Worm (Caenorhabditis elegans) whole organism, L4 larva: ENCODE measurements around the gene ccep-135.

Experiments
- ZK546.5 ChIP-seq, 2 experiments: sonication (generic microtip); optimal IDR thresholded peaks; 2 replicates each; lab custom pipeline; 2017; ENCODE audit warnings: missing biosample characterization in 2 of 2, missing genetic modification characterization in 2 of 2
- aly-2 ChIP-seq: sonication (generic microtip); optimal IDR thresholded peaks from 2 replicates; lab custom pipeline; 2018; ENCODE audit warnings: missing biosample characterization, missing genetic modification characterization
- ceh-28 ChIP-seq: fragments of 150-350 bp; optimal IDR thresholded peaks from 2 replicates; lab custom pipeline; 2014; ENCODE audit warnings: missing biosample characterization, missing genetic modification reagents, missing genetic modification characterization
- dve-1 ChIP-seq: sonication (generic microtip); optimal IDR thresholded peaks from 2 replicates; lab custom pipeline; 2017; ENCODE audit warnings: antibody characterized with exemption, mild to moderate bottlenecking, missing genetic modification characterization, missing compliant biosample characterization; ENCODE audit not compliant: insufficient read depth
- lin-1 ChIP-seq: fragments of 200-800 bp; sonication (Bioruptor generic); IDR thresholded peaks from 2 replicates; pipeline ENCODE4 v1.3.6; 2022; ENCODE audit warnings: missing genetic modification reagents, missing genetic modification characterization, missing compliant biosample characterization
- lin-15B ChIP-seq: fragments of 150-350 bp; sonication (generic microtip); optimal IDR thresholded peaks from 3 replicates; lab custom pipeline; 2014; ENCODE audit warnings: missing biosample characterization, missing genetic modification characterization
- lin-39 ChIP-seq: fragments of 150-350 bp; optimal IDR thresholded peaks from 2 replicates; lab custom pipeline; 2014; ENCODE audit warnings: missing biosample characterization, missing genetic modification reagents, missing genetic modification characterization
- lsy-2 ChIP-seq, 2 experiments: fragments of 150-350 bp in 1 of 2; sonication (generic microtip) in 1 of 2; optimal IDR thresholded peaks; 2 replicates each; lab custom pipeline; 2014 to 2017; ENCODE audit warnings: missing biosample characterization in 2 of 2, missing genetic modification characterization in 2 of 2
- madf-5 ChIP-seq, 2 experiments: fragments of 200-800 bp; sonication (Bioruptor generic); IDR thresholded peaks; 2 replicates each; pipeline ENCODE4 v1.3.6; 2022; ENCODE audit warnings: missing compliant biosample characterization in 2 of 2, missing genetic modification characterization in 2 of 2
- nhr-11 ChIP-seq: fragments of 150-350 bp; optimal IDR thresholded peaks from 2 replicates; lab custom pipeline; 2014; ENCODE audit warnings: missing biosample characterization, missing genetic modification characterization
- nhr-25 ChIP-seq: sonication (generic microtip); optimal IDR thresholded peaks from 2 replicates; lab custom pipeline; 2017; ENCODE audit warnings: missing genetic modification characterization, mild to moderate bottlenecking, missing compliant biosample characterization, antibody characterized with exemption, moderate library complexity, borderline replicate concordance; ENCODE audit not compliant: insufficient read depth
- nhr-77 ChIP-seq: fragments of 150-350 bp; optimal IDR thresholded peaks from 2 replicates; lab custom pipeline; 2014; ENCODE audit warnings: missing biosample characterization, missing genetic modification characterization
- zfp-2 ChIP-seq: sonication (generic microtip); optimal IDR thresholded peaks from 2 replicates; lab custom pipeline; 2016; ENCODE audit warnings: mild to moderate bottlenecking, missing genetic modification characterization, missing compliant biosample characterization
- zfp-3 ChIP-seq: fragments of 200-800 bp; sonication (Bioruptor generic); conservative IDR thresholded peaks from 2 replicates; pipeline ENCODE4 v1.3.6; 2022; ENCODE audit warnings: missing genetic modification reagents, missing genetic modification characterization, missing compliant biosample characterization

- TF ChIP-seq ceh-28 (tag; lab: Kevin White, UChicago) = no peak
- no peak for TF ChIP-seq lin-15B (tag; lab: Kevin White, UChicago)
- no peak for TF ChIP-seq lin-1
- no peak for TF ChIP-seq nhr-11 (tag; lab: Kevin White, UChicago)
- TF ChIP-seq nhr-77 (tag; lab: Kevin White, UChicago) = no peak
- TF ChIP-seq ZK546.5 (tag; optimal IDR thresholded peaks at IDR 0.05; lab: Kevin White, UChicago) = no peak
- TF ChIP-seq lin-39 (tag; lab: Kevin White, UChicago) = no peak
- no peak for TF ChIP-seq lsy-2 (tag; optimal IDR thresholded peaks at IDR 0.05; lab: Kevin White, UChicago)
- TF ChIP-seq aly-2 (tag; lab: Kevin White, UChicago) = no peak
- no peak for TF ChIP-seq zfp-2
- no peak for TF ChIP-seq nhr-25 (tag; lab: Kevin White, UChicago)
- no peak for TF ChIP-seq zfp-3
- TF ChIP-seq madf-5 (GFP tag; IDR thresholded peaks at IDR 0.05; lab: Robert Waterston, UW) = no peak
- TF ChIP-seq dve-1 = no peak
These were observed 3.0 kb downstream of the ccep-135 start for ce11 chrIII:3094694-3095093.
